Worm (Caenorhabditis elegans) whole organism, midembryonic: ENCODE measurements around the gene hot-2.

ENCODE experiments used
- T22C8.4 ChIP-seq: fragments of 200-800 bp; sonication (Bioruptor generic); IDR thresholded peaks from 2 replicates; pipeline ENCODE4 v1.3.6; 2022; ENCODE audit warnings: missing genetic modification characterization, missing compliant biosample characterization
- cog-1 ChIP-seq: sonication (generic microtip); optimal IDR thresholded peaks from 2 replicates; lab custom pipeline; 2016; ENCODE audit warnings: missing genetic modification characterization, missing compliant biosample characterization
- flt-1 ChIP-seq: fragments of 200-800 bp; sonication (Bioruptor generic); IDR thresholded peaks from 2 replicates; pipeline ENCODE4 v1.3.6; 2022; ENCODE audit warnings: missing genetic modification characterization, missing compliant biosample characterization
- klf-2 ChIP-seq: fragments of 200-800 bp; sonication (Bioruptor generic); conservative IDR thresholded peaks from 2 replicates; pipeline ENCODE4 v1.3.6; 2022; ENCODE audit warnings: missing genetic modification reagents, missing genetic modification characterization, missing compliant biosample characterization
- med-1 ChIP-seq: sonication (generic microtip); optimal IDR thresholded peaks from 2 replicates; lab custom pipeline; 2017; ENCODE audit warnings: missing genetic modification characterization, mild to moderate bottlenecking, missing compliant biosample characterization, antibody characterized with exemption, missing genetic modification reagents; ENCODE audit not compliant: insufficient read depth
- tab-1 ChIP-seq: fragments of 200-800 bp; sonication (Bioruptor generic); IDR thresholded peaks from 2 replicates; pipeline ENCODE4 v1.3.6; 2022; ENCODE audit warnings: missing genetic modification characterization, missing compliant biosample characterization
- ztf-29 ChIP-seq: fragments of 200-800 bp; sonication (Bioruptor generic); IDR thresholded peaks from 2 replicates; pipeline ENCODE4 v1.3.6; 2022; ENCODE audit warnings: missing genetic modification reagents, missing genetic modification characterization, missing compliant biosample characterization

DNA sequence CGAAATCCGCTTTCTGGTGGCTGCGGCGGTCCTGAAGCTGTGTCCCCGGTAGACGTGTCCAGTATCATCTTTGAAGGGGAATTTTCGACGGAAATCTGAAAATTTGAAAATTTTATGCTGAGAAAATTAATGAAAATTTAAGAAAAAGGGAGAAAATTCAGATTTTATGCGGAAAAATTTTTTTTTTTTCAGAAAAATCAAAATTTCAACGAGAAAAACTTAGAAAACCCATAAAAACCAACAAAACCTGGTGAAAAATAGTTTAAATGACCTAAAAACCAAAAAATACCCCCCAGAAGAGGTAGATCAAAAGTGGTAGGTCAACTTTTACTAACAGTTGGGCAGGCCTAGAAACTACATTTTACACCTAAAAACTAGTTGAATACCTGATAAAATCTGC is 41.1 kb upstream of the hot-2 start, which contains the start of gene Y39B6A.10:
- TF ChIP-seq med-1 (GFP tag; lab: Kevin White, UChicago) (no peak), flt-1 (GFP tag; lab: Robert Waterston, UW) (no peak), T22C8.4 (GFP tag; lab: Robert Waterston, UW) (no peak), cog-1 (tag; lab: Kevin White, UChicago) (no peak), ztf-29 (GFP tag; lab: Robert Waterston, UW) (no peak), klf-2 (GFP tag; lab: Robert Waterston, UW) (no peak), tab-1 (GFP tag; lab: Robert Waterston, UW) (no peak)
